Worm (Caenorhabditis elegans) whole organism, L1 larva: ENCODE data around the gene fbxb-105.

Source experiments
- C04F5.9 ChIP-seq: sonication (generic microtip); optimal IDR thresholded peaks from 2 replicates; lab custom pipeline; 2016; ENCODE audit warnings: missing genetic modification characterization, missing compliant biosample characterization
- C34B4.2 ChIP-seq: sonication (generic microtip); optimal IDR thresholded peaks from 2 replicates; lab custom pipeline; 2017; ENCODE audit warnings: mild to moderate bottlenecking, missing genetic modification characterization, missing compliant biosample characterization
- F16B12.6 ChIP-seq: fragments of 150-350 bp; optimal IDR thresholded peaks from 2 replicates; lab custom pipeline; 2014; ENCODE audit warnings: missing biosample characterization, missing genetic modification characterization
- Y116A8C.19 ChIP-seq: sonication (generic microtip); optimal IDR thresholded peaks from 2 replicates; lab custom pipeline; 2016; ENCODE audit warnings: missing compliant biosample characterization, missing genetic modification characterization, borderline replicate concordance
- ceh-63 ChIP-seq: fragments of 200-800 bp; sonication (Bioruptor generic); optimal IDR thresholded peaks from 2 replicates; lab custom pipeline; 2018; ENCODE audit warnings: mild to moderate bottlenecking, missing genetic modification characterization, missing compliant biosample characterization
- ceh-8 ChIP-seq: fragments of 200-800 bp; sonication (Bioruptor generic); optimal IDR thresholded peaks from 2 replicates; lab custom pipeline; 2018; ENCODE audit warnings: mild to moderate bottlenecking, missing genetic modification characterization, moderate library complexity, missing compliant biosample characterization
- ceh-82 ChIP-seq, 3 experiments: fragments of 150-350 bp in 1 of 3; sonication (generic microtip) in 2 of 3; optimal IDR thresholded peaks; 2 replicates each; lab custom pipeline; 2014 to 2017; ENCODE audit warnings: missing biosample characterization in 3 of 3, missing genetic modification characterization in 3 of 3
- dpl-1 ChIP-seq, 3 experiments: fragments of 150-350 bp in 2 of 3; sonication (generic microtip) in 1 of 3; optimal IDR thresholded peaks; 2 replicates each; lab custom pipeline; 2014 to 2017; ENCODE audit warnings: missing biosample characterization in 3 of 3, missing genetic modification characterization in 3 of 3, missing genetic modification reagents in 3 of 3
- dsc-1 ChIP-seq: sonication (generic microtip); optimal IDR thresholded peaks from 2 replicates; lab custom pipeline; 2016; ENCODE audit warnings: mild to moderate bottlenecking, missing genetic modification characterization, missing compliant biosample characterization
- efl-1 ChIP-seq, 4 experiments: fragments of 150-350 bp; optimal IDR thresholded peaks in 3 of 4; peaks in 1 of 4; 1 replicate in 1 of 4; 2 replicates in 3 of 4; lab custom pipeline; 2014; ENCODE audit warnings: missing biosample characterization in 2 of 4, missing genetic modification characterization in 2 of 4, missing genetic modification reagents in 2 of 4
- elt-2 ChIP-seq: sonication (generic microtip); optimal IDR thresholded peaks from 2 replicates; lab custom pipeline; 2016; ENCODE audit warnings: missing genetic modification characterization, mild to moderate bottlenecking, inconsistent platforms, missing compliant biosample characterization, missing genetic modification reagents
- elt-3 ChIP-seq, 6 experiments: fragments of 150-350 bp in 1 of 6; sonication (generic microtip); optimal IDR thresholded peaks; 2 replicates each; lab custom pipeline; 2017 to 2018; ENCODE audit warnings: missing biosample characterization in 6 of 6, missing genetic modification characterization in 6 of 6, inconsistent platforms in 1 of 6
- fkh-8 ChIP-seq: sonication (generic microtip); optimal IDR thresholded peaks from 2 replicates; lab custom pipeline; 2016; ENCODE audit warnings: mild to moderate bottlenecking, missing genetic modification characterization, missing compliant biosample characterization
- isw-1 ChIP-seq: fragments of 200-800 bp; sonication (Bioruptor generic); IDR thresholded peaks from 2 replicates; pipeline ENCODE4 v1.3.6; 2022; ENCODE audit warnings: missing genetic modification characterization, missing compliant biosample characterization
- jun-1 ChIP-seq: fragments of 150-350 bp; optimal IDR thresholded peaks from 2 replicates; lab custom pipeline; 2014; ENCODE audit warnings: missing biosample characterization, missing genetic modification reagents, missing genetic modification characterization
- lin-13 ChIP-seq: fragments of 150-350 bp; optimal IDR thresholded peaks from 2 replicates; lab custom pipeline; 2014; ENCODE audit warnings: missing biosample characterization, missing genetic modification reagents, missing genetic modification characterization
- lin-35 ChIP-seq, 2 experiments: fragments of 150-350 bp; optimal IDR thresholded peaks; 2 replicates each; lab custom pipeline; 2014; ENCODE audit warnings: missing biosample characterization in 2 of 2, missing genetic modification characterization in 2 of 2, missing genetic modification reagents in 2 of 2
- lin-39 ChIP-seq: fragments of 150-350 bp; optimal IDR thresholded peaks from 2 replicates; lab custom pipeline; 2014; ENCODE audit warnings: missing biosample characterization, missing genetic modification reagents, missing genetic modification characterization
- lsy-2 ChIP-seq, 2 experiments: fragments of 150-350 bp; optimal IDR thresholded peaks; 2 replicates each; lab custom pipeline; 2014; ENCODE audit warnings: missing biosample characterization in 2 of 2, missing genetic modification characterization in 2 of 2
- mab-9 ChIP-seq: fragments of 200-800 bp; sonication (Bioruptor generic); IDR thresholded peaks from 2 replicates; pipeline ENCODE4 v1.3.6; 2022; ENCODE audit warnings: missing genetic modification reagents, missing genetic modification characterization, missing compliant biosample characterization
- mdl-1 ChIP-seq, 2 experiments: fragments of 150-350 bp; optimal IDR thresholded peaks; 2 replicates each; lab custom pipeline; 2014 to 2017; ENCODE audit warnings: missing biosample characterization in 2 of 2, missing genetic modification characterization in 2 of 2, inconsistent platforms in 1 of 2
- mef-2 ChIP-seq: fragments of 150-350 bp; optimal IDR thresholded peaks from 2 replicates; lab custom pipeline; 2014; ENCODE audit warnings: missing biosample characterization, missing genetic modification characterization
- mep-1 ChIP-seq: fragments of 150-350 bp; optimal IDR thresholded peaks from 2 replicates; lab custom pipeline; 2014; ENCODE audit warnings: missing biosample characterization, missing genetic modification characterization
- nhr-12 ChIP-seq: sonication (generic microtip); optimal IDR thresholded peaks from 2 replicates; lab custom pipeline; 2017; ENCODE audit warnings: missing biosample characterization, missing genetic modification characterization
- nhr-19 ChIP-seq: fragments of 200-800 bp; sonication (Bioruptor generic); conservative IDR thresholded peaks from 2 replicates; pipeline ENCODE4 v1.3.6; 2022; ENCODE audit warnings: missing genetic modification characterization, missing compliant biosample characterization
- nhr-237 ChIP-seq: fragments of 150-350 bp; optimal IDR thresholded peaks from 2 replicates; lab custom pipeline; 2014; ENCODE audit warnings: missing biosample characterization, missing genetic modification characterization
- nhr-47 ChIP-seq: sonication (generic microtip); optimal IDR thresholded peaks from 2 replicates; lab custom pipeline; 2016; ENCODE audit warnings: mild to moderate bottlenecking, missing genetic modification characterization, moderate library complexity, missing compliant biosample characterization
- nhr-71 ChIP-seq: sonication (generic microtip); optimal IDR thresholded peaks from 2 replicates; lab custom pipeline; 2016; ENCODE audit warnings: mild to moderate bottlenecking, missing genetic modification characterization, moderate library complexity, missing compliant biosample characterization
- nhr-85 ChIP-seq: sonication (generic microtip); peaks from one replicate; lab custom pipeline; 2016; ENCODE audit warnings: missing genetic modification characterization, inconsistent platforms, missing compliant biosample characterization
- nhr-90 ChIP-seq: sonication (generic microtip); optimal IDR thresholded peaks from 2 replicates; lab custom pipeline; 2016; ENCODE audit warnings: mild to moderate bottlenecking, missing genetic modification characterization, missing compliant biosample characterization; ENCODE audit not compliant: poor library complexity
- pag-3 ChIP-seq: sonication (generic microtip); optimal IDR thresholded peaks from 2 replicates; lab custom pipeline; 2017; ENCODE audit warnings: missing genetic modification characterization, mild to moderate bottlenecking, missing compliant biosample characterization, antibody characterized with exemption, borderline replicate concordance; ENCODE audit not compliant: insufficient read depth
- pqm-1 ChIP-seq: sonication (generic microtip); optimal IDR thresholded peaks from 3 replicates; lab custom pipeline; 2017; ENCODE audit warnings: missing biosample characterization, missing genetic modification characterization
- skn-1 ChIP-seq: fragments of 150-350 bp; optimal IDR thresholded peaks from 2 replicates; lab custom pipeline; 2014; ENCODE audit warnings: missing biosample characterization, missing genetic modification characterization
- snpc-4 ChIP-seq: fragments of 150-350 bp; optimal IDR thresholded peaks from 2 replicates; lab custom pipeline; 2014; ENCODE audit warnings: missing biosample characterization, missing genetic modification characterization
- sox-4 ChIP-seq: sonication (generic microtip); optimal IDR thresholded peaks from 2 replicates; lab custom pipeline; 2016; ENCODE audit warnings: missing genetic modification characterization, missing compliant biosample characterization
- sptf-1 ChIP-seq: fragments of 150-350 bp; optimal IDR thresholded peaks from 2 replicates; lab custom pipeline; 2014; ENCODE audit warnings: missing biosample characterization, missing genetic modification characterization
- swsn-7 ChIP-seq: sonication (generic microtip); optimal IDR thresholded peaks from 2 replicates; lab custom pipeline; 2016; ENCODE audit warnings: missing genetic modification characterization, missing compliant biosample characterization
- tbx-2 ChIP-seq: sonication (generic microtip); optimal IDR thresholded peaks from 2 replicates; lab custom pipeline; 2016; ENCODE audit warnings: missing genetic modification characterization, missing compliant biosample characterization
- unc-130 ChIP-seq: fragments of 150-350 bp; optimal IDR thresholded peaks from 2 replicates; lab custom pipeline; 2017; ENCODE audit warnings: missing biosample characterization, missing genetic modification characterization, inconsistent platforms
- unc-30 ChIP-seq: sonication (generic microtip); optimal IDR thresholded peaks from 2 replicates; lab custom pipeline; 2017; ENCODE audit warnings: missing biosample characterization, missing genetic modification characterization
- unc-62 ChIP-seq: fragments of 150-350 bp; optimal IDR thresholded peaks from 2 replicates; lab custom pipeline; 2014; ENCODE audit warnings: missing biosample characterization, missing genetic modification reagents, missing genetic modification characterization
- unc-86 ChIP-seq: sonication (generic microtip); optimal IDR thresholded peaks from 2 replicates; lab custom pipeline; 2016; ENCODE audit warnings: missing genetic modification characterization, missing compliant biosample characterization
- vab-15 ChIP-seq: sonication (generic microtip); optimal IDR thresholded peaks from 2 replicates; lab custom pipeline; 2017; ENCODE audit warnings: missing genotype, mild to moderate bottlenecking, missing genetic modification characterization, missing compliant biosample characterization
- xbp-1 ChIP-seq: sonication (generic microtip); optimal IDR thresholded peaks from 2 replicates; lab custom pipeline; 2016; ENCODE audit warnings: missing genetic modification characterization, missing compliant biosample characterization
- zag-1 ChIP-seq: fragments of 150-350 bp; optimal IDR thresholded peaks from 2 replicates; lab custom pipeline; 2014; ENCODE audit warnings: missing biosample characterization, missing genetic modification characterization
- ztf-11 ChIP-seq, 2 experiments: sonication (generic microtip); optimal IDR thresholded peaks; 2 replicates each; lab custom pipeline; 2016 to 2017; ENCODE audit warnings: missing genetic modification characterization in 2 of 2, missing biosample characterization in 1 of 2, missing compliant biosample characterization in 1 of 2

The fbxb-105 gene

ce11 chrII:2751278-2751677 is 19.4 kb downstream of the fbxb-105 start:
- TF ChIP-seq fkh-8 (tag; lab: Kevin White, UChicago) (no peak), nhr-85 (tag; lab: Kevin White, UChicago) (no peak), elt-3 (tag; optimal IDR thresholded peaks at IDR 0.05; lab: Kevin White, UChicago) (no peak)

- no peak for TF ChIP-seq mef-2 (tag; lab: Kevin White, UChicago)
- TF ChIP-seq vab-15 (tag; lab: Kevin White, UChicago), result no peak
- TF ChIP-seq elt-2 (tag; lab: Kevin White, UChicago), result peak; percentile 72
Observed at ce11 chrII:2749595-2750048, 21.1 kb downstream of the fbxb-105 start, which contains the start of gene F29A7.4. Gene F29A7.4 (plus strand): TSS chrII:2749998.

ce11 chrII:2747956-2748621 is 22.6 kb downstream of the fbxb-105 start:
- TF ChIP-seq fkh-8 (tag; lab: Kevin White, UChicago), result peak; percentile 94
- no peak for TF ChIP-seq vab-15 (tag; lab: Kevin White, UChicago)
- peak; percentile 47 for TF ChIP-seq jun-1
- no peak for TF ChIP-seq unc-130 (tag; lab: Kevin White, UChicago)
- TF ChIP-seq nhr-71 (tag; lab: Kevin White, UChicago), result peak; percentile 76
- TF ChIP-seq F16B12.6 (tag; lab: Kevin White, UChicago), result no peak
- no peak for TF ChIP-seq sptf-1 (tag; lab: Kevin White, UChicago)
- no peak for TF ChIP-seq lin-39 (tag; lab: Kevin White, UChicago)
- TF ChIP-seq ztf-11 (tag; optimal IDR thresholded peaks at IDR 0.05; lab: Kevin White, UChicago), result no peak
- TF ChIP-seq sox-4 (tag; lab: Kevin White, UChicago), result peak; percentile 34
- peak; percentile 42 for TF ChIP-seq xbp-1 (tag; lab: Kevin White, UChicago)
- TF ChIP-seq mdl-1 (tag; optimal IDR thresholded peaks at IDR 0.05; lab: Kevin White, UChicago), result no peak
- peak; percentile 57 for TF ChIP-seq zag-1 (tag; lab: Kevin White, UChicago)
- 0 out of 2 replicates have a peak, but pooled peaks have one; percentile 29 for TF ChIP-seq mab-9 (GFP tag; lab: Robert Waterston, UW)
- peak; percentile 50 to 64 (median 57) for TF ChIP-seq ceh-82 (tag; optimal IDR thresholded peaks at IDR 0.05; lab: Kevin White, UChicago)
- TF ChIP-seq dpl-1 (GFP tag; optimal IDR thresholded peaks at IDR 0.05; lab: Kevin White, UChicago), result peak in 2 of 3 experiments; percentile 10 to 11
- TF ChIP-seq C04F5.9 (tag; lab: Kevin White, UChicago), result no peak
- no peak for TF ChIP-seq nhr-12 (tag; lab: Kevin White, UChicago)
- no peak for TF ChIP-seq nhr-90 (tag; lab: Kevin White, UChicago)
- peak; percentile 16 for TF ChIP-seq nhr-19
- TF ChIP-seq Y116A8C.19 (tag; lab: Kevin White, UChicago), result no peak
- peak; percentile 66 for TF ChIP-seq snpc-4 (tag; lab: Kevin White, UChicago)
- peak; percentile 4 for TF ChIP-seq lin-13 (GFP tag; lab: Kevin White, UChicago)
- peak; percentile 75 for TF ChIP-seq tbx-2 (tag; lab: Kevin White, UChicago)
- peak; percentile 3 for TF ChIP-seq ceh-8 (GFP tag; lab: Kevin White, UChicago)
- no peak for TF ChIP-seq pag-3 (tag; lab: Kevin White, UChicago)
- no peak for TF ChIP-seq pqm-1 (tag; lab: Kevin White, UChicago)
- TF ChIP-seq skn-1 (tag; lab: Kevin White, UChicago), result peak; percentile 9
- TF ChIP-seq C34B4.2 (tag; lab: Kevin White, UChicago), result no peak
- TF ChIP-seq lsy-2 (tag; optimal IDR thresholded peaks at IDR 0.05; lab: Kevin White, UChicago), result peak; percentile 48 to 62
- TF ChIP-seq unc-62 (GFP tag; lab: Kevin White, UChicago), result no peak
- TF ChIP-seq swsn-7 (tag; lab: Kevin White, UChicago), result peak; percentile 53
- TF ChIP-seq mep-1 (tag; lab: Kevin White, UChicago), result peak; percentile 29
- TF ChIP-seq nhr-47, result peak; percentile 78
- peak; percentile 67 for TF ChIP-seq unc-86
- TF ChIP-seq ceh-63 (GFP tag; lab: Kevin White, UChicago), result no peak
- peak; percentile 53 for TF ChIP-seq isw-1
- no peak for TF ChIP-seq nhr-237 (tag; lab: Kevin White, UChicago)
- TF ChIP-seq lin-35 (GFP tag; optimal IDR thresholded peaks at IDR 0.05; lab: Kevin White, UChicago), result peak in 1 of 2 experiments; percentile 31
- peak; percentile 54 to 64 for TF ChIP-seq efl-1 (optimal IDR thresholded peaks at IDR 0.05; lab: Kevin White, UChicago)
- TF ChIP-seq efl-1 (GFP tag; optimal IDR thresholded peaks at IDR 0.05 in 1 of 2; lab: Kevin White, UChicago), result peak in 1 of 2 experiments; percentile 18
- TF ChIP-seq dsc-1 (tag; lab: Kevin White, UChicago), result peak; percentile 46
- no peak for TF ChIP-seq unc-30 (tag; lab: Kevin White, UChicago)
